Worm (Caenorhabditis elegans) whole organism, L3 larva: ENCODE data around the gene ZK228.1.
A peak's percentile ranks its signal among the peaks of the same experiment; 100 is the strongest.

ENCODE experiments used
- ceh-82 ChIP-seq: fragments of 150-350 bp; optimal IDR thresholded peaks from 2 replicates; lab custom pipeline; 2014; ENCODE audit warnings: missing biosample characterization, missing genetic modification characterization
- elt-3 ChIP-seq, 3 experiments: fragments of 150-350 bp in 1 of 3; sonication (generic microtip) in 2 of 3; optimal IDR thresholded peaks; 2 replicates in 2 of 3; 4 replicates in 1 of 3; lab custom pipeline; 2014 to 2017; ENCODE audit warnings: missing biosample characterization in 3 of 3, missing genetic modification characterization in 3 of 3
- mdl-1 ChIP-seq: fragments of 150-350 bp; optimal IDR thresholded peaks from 2 replicates; lab custom pipeline; 2014; ENCODE audit warnings: missing biosample characterization, missing genetic modification characterization
- nhr-77 ChIP-seq: fragments of 150-350 bp; optimal IDR thresholded peaks from 2 replicates; lab custom pipeline; 2014; ENCODE audit warnings: missing biosample characterization, missing genetic modification characterization
- pha-4 ChIP-seq: fragments of 150-350 bp; optimal IDR thresholded peaks from 2 replicates; lab custom pipeline; 2014; ENCODE audit warnings: missing biosample characterization, missing genetic modification reagents, missing genetic modification characterization
- pqm-1 ChIP-seq: fragments of 150-350 bp; optimal IDR thresholded peaks from 2 replicates; lab custom pipeline; 2017; ENCODE audit warnings: missing biosample characterization, missing genetic modification characterization, inconsistent platforms
- snpc-4 ChIP-seq: fragments of 150-350 bp; optimal IDR thresholded peaks from 2 replicates; lab custom pipeline; 2014; ENCODE audit warnings: missing biosample characterization, missing genetic modification characterization
- tbx-2 ChIP-seq: sonication (generic microtip); optimal IDR thresholded peaks from 2 replicates; lab custom pipeline; 2016; ENCODE audit warnings: mild to moderate bottlenecking, missing genetic modification characterization, missing compliant biosample characterization

ce11 chrV:18461200-18461728 lies 17.0 kb downstream of the ZK228.1 start, which contains the start of gene ZK228.3:
- no peak for TF ChIP-seq snpc-4
- peak; percentile 84 for TF ChIP-seq pqm-1 (tag; lab: Kevin White, UChicago)
- no peak for TF ChIP-seq tbx-2 (tag; lab: Kevin White, UChicago)
- TF ChIP-seq elt-3 (tag; optimal IDR thresholded peaks at IDR 0.05; lab: Kevin White, UChicago) = no peak
- no peak for TF ChIP-seq mdl-1 (tag; lab: Kevin White, UChicago)
- no peak for TF ChIP-seq nhr-77 (tag; lab: Kevin White, UChicago)
- TF ChIP-seq ceh-82 = no peak
- TF ChIP-seq pha-4 = no peak
